Worm (Caenorhabditis elegans): ENCODE data around the gene cnc-1.

DNA sequence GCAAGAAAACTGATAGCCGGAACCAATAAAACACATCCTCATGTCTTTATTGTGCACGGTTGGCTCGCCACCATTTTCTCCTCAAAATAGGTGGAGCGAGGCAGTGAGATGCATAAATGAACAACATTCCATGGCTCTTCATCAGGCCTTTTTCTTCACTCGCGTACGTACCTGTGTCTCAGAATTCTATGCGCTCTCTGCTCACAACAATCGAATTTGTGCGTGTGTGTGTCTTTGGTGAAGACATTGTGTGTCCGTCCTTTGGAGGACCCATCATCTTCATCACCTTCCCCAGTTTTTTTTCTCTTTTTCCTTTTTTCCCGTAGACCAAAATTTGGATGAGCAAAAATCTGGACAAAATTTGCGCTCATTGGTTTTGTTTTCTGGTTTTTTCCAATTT, 21.8 kb downstream of the cnc-1 start:
- no peak for TF ChIP-seq daf-16 (GFP tag; optimal IDR thresholded peaks at IDR 0.05)
- TF ChIP-seq daf-16 (tag; optimal IDR thresholded peaks at IDR 0.05): no peak
- TF ChIP-seq zip-11 (GFP tag; IDR thresholded peaks at IDR 0.05): no peak
- no peak for TF ChIP-seq R02D3.7 (tag; optimal IDR thresholded peaks at IDR 0.05)
- no peak for TF ChIP-seq pqm-1 (tag; optimal IDR thresholded peaks at IDR 0.05)
- TF ChIP-seq nhr-11 (tag; optimal IDR thresholded peaks at IDR 0.05): no peak
- TF ChIP-seq nhr-28 (tag; optimal IDR thresholded peaks at IDR 0.05): no peak
- TF ChIP-seq nhr-102 (tag; optimal IDR thresholded peaks at IDR 0.05): no peak
